Worm (Caenorhabditis elegans) whole organism, L3 larva: Measurements from ENCODE around the gene F43D2.3.
A peak's percentile ranks its signal among the peaks of the same experiment; 100 is the strongest.

ENCODE experiments used
- R02D3.7 ChIP-seq: fragments of 150-350 bp; optimal IDR thresholded peaks from 2 replicates; lab custom pipeline; 2014; ENCODE audit warnings: missing biosample characterization, missing genetic modification characterization
- aly-2 ChIP-seq: fragments of 150-350 bp; optimal IDR thresholded peaks from 2 replicates; lab custom pipeline; 2014; ENCODE audit warnings: missing biosample characterization, missing genetic modification characterization
- ama-1 ChIP-seq: fragments of 150-350 bp; optimal IDR thresholded peaks from 2 replicates; lab custom pipeline; 2018
- ceh-16 ChIP-seq: sonication (generic microtip); optimal IDR thresholded peaks from 2 replicates; lab custom pipeline; 2017; ENCODE audit warnings: missing biosample characterization, missing genetic modification characterization
- ceh-28 ChIP-seq: fragments of 150-350 bp; optimal IDR thresholded peaks from 2 replicates; lab custom pipeline; 2014; ENCODE audit warnings: missing biosample characterization, missing genetic modification reagents, missing genetic modification characterization
- ceh-82 ChIP-seq: fragments of 150-350 bp; optimal IDR thresholded peaks from 2 replicates; lab custom pipeline; 2014; ENCODE audit warnings: missing biosample characterization, missing genetic modification characterization
- ceh-9 ChIP-seq: sonication (generic microtip); optimal IDR thresholded peaks from 2 replicates; lab custom pipeline; 2018; ENCODE audit warnings: missing biosample characterization, missing genetic modification characterization
- daf-12 ChIP-seq: fragments of 150-350 bp; optimal IDR thresholded peaks from 2 replicates; lab custom pipeline; 2014; ENCODE audit warnings: missing biosample characterization, missing genetic modification reagents, missing genetic modification characterization
- egl-27 ChIP-seq: sonication (generic microtip); optimal IDR thresholded peaks from 4 replicates; lab custom pipeline; 2017; ENCODE audit warnings: missing biosample characterization, missing genetic modification reagents, missing genetic modification characterization
- elt-1 ChIP-seq: fragments of 150-350 bp; optimal IDR thresholded peaks from 2 replicates; lab custom pipeline; 2014; ENCODE audit warnings: missing biosample characterization, missing genetic modification characterization
- elt-2 ChIP-seq: sonication (generic microtip); optimal IDR thresholded peaks from 2 replicates; lab custom pipeline; 2016; ENCODE audit warnings: missing genetic modification reagents, mild to moderate bottlenecking, missing genetic modification characterization, missing compliant biosample characterization
- elt-3 ChIP-seq, 3 experiments: fragments of 150-350 bp in 1 of 3; sonication (generic microtip) in 2 of 3; optimal IDR thresholded peaks; 2 replicates in 2 of 3; 4 replicates in 1 of 3; lab custom pipeline; 2014 to 2017; ENCODE audit warnings: missing biosample characterization in 3 of 3, missing genetic modification characterization in 3 of 3
- eor-1 ChIP-seq, 2 experiments: fragments of 150-350 bp; optimal IDR thresholded peaks; 2 replicates each; lab custom pipeline; 2014 to 2018; ENCODE audit warnings: missing biosample characterization in 2 of 2, missing genetic modification characterization in 2 of 2
- fkh-10 ChIP-seq: sonication (generic microtip); optimal IDR thresholded peaks from 2 replicates; lab custom pipeline; 2017; ENCODE audit warnings: missing biosample characterization, missing genetic modification reagents, missing genetic modification characterization
- fkh-2 ChIP-seq: fragments of 150-350 bp; optimal IDR thresholded peaks from 2 replicates; lab custom pipeline; 2014; ENCODE audit warnings: missing biosample characterization, missing genetic modification reagents, missing genetic modification characterization
- hmg-11 ChIP-seq: sonication (generic microtip); optimal IDR thresholded peaks from 2 replicates; lab custom pipeline; 2016; ENCODE audit warnings: missing genetic modification characterization, missing compliant biosample characterization
- jun-1 ChIP-seq: fragments of 150-350 bp; optimal IDR thresholded peaks from 2 replicates; lab custom pipeline; 2014; ENCODE audit warnings: missing biosample characterization, missing genetic modification reagents, missing genetic modification characterization
- lsy-12 ChIP-seq: sonication (generic microtip); optimal IDR thresholded peaks from 2 replicates; lab custom pipeline; 2016; ENCODE audit warnings: mild to moderate bottlenecking, missing genetic modification characterization, missing compliant biosample characterization
- mdl-1 ChIP-seq: fragments of 150-350 bp; optimal IDR thresholded peaks from 2 replicates; lab custom pipeline; 2014; ENCODE audit warnings: missing biosample characterization, missing genetic modification characterization
- mml-1 ChIP-seq: fragments of 150-350 bp; sonication (generic microtip); optimal IDR thresholded peaks from 3 replicates; lab custom pipeline; 2014; ENCODE audit warnings: missing biosample characterization, missing genetic modification characterization
- nfya-1 ChIP-seq: sonication (generic microtip); optimal IDR thresholded peaks from 2 replicates; lab custom pipeline; 2017; ENCODE audit warnings: missing genetic modification characterization, mild to moderate bottlenecking, missing compliant biosample characterization, antibody characterized with exemption, moderate library complexity; ENCODE audit not compliant: insufficient read depth
- nhr-11 ChIP-seq: fragments of 150-350 bp; optimal IDR thresholded peaks from 2 replicates; lab custom pipeline; 2014; ENCODE audit warnings: missing biosample characterization, missing genetic modification characterization
- nhr-23 ChIP-seq: fragments of 150-350 bp; optimal IDR thresholded peaks from 2 replicates; lab custom pipeline; 2014; ENCODE audit warnings: missing biosample characterization, missing genetic modification reagents, missing genetic modification characterization
- nhr-25 ChIP-seq: sonication (generic microtip); optimal IDR thresholded peaks from 2 replicates; lab custom pipeline; 2017; ENCODE audit warnings: missing biosample characterization, missing genetic modification characterization
- nhr-28 ChIP-seq: fragments of 150-350 bp; optimal IDR thresholded peaks from 2 replicates; lab custom pipeline; 2014; ENCODE audit warnings: missing biosample characterization, missing genetic modification characterization
- nhr-43 ChIP-seq: sonication (generic microtip); optimal IDR thresholded peaks from 2 replicates; lab custom pipeline; 2016; ENCODE audit warnings: mild to moderate bottlenecking, missing genetic modification characterization, missing compliant biosample characterization; ENCODE audit not compliant: poor library complexity, severe bottlenecking
- nhr-67 ChIP-seq: fragments of 150-350 bp; optimal IDR thresholded peaks from 2 replicates; lab custom pipeline; 2014; ENCODE audit warnings: missing biosample characterization, missing genetic modification characterization
- nhr-76 ChIP-seq: fragments of 150-350 bp; sonication (generic microtip); optimal IDR thresholded peaks from 5 replicates; lab custom pipeline; 2014; ENCODE audit warnings: missing biosample characterization, missing genetic modification characterization
- pqm-1 ChIP-seq: fragments of 150-350 bp; optimal IDR thresholded peaks from 2 replicates; lab custom pipeline; 2017; ENCODE audit warnings: missing biosample characterization, missing genetic modification characterization, inconsistent platforms
- skn-1 ChIP-seq: fragments of 150-350 bp; optimal IDR thresholded peaks from 2 replicates; lab custom pipeline; 2014; ENCODE audit warnings: missing biosample characterization, missing genetic modification characterization
- tbx-2 ChIP-seq: sonication (generic microtip); optimal IDR thresholded peaks from 2 replicates; lab custom pipeline; 2016; ENCODE audit warnings: mild to moderate bottlenecking, missing genetic modification characterization, missing compliant biosample characterization
- unc-62 ChIP-seq: fragments of 150-350 bp; sonication (generic microtip); optimal IDR thresholded peaks from 4 replicates; lab custom pipeline; 2014; ENCODE audit warnings: missing biosample characterization, missing genetic modification reagents, missing genetic modification characterization
- ztf-4 ChIP-seq: fragments of 150-350 bp; optimal IDR thresholded peaks from 2 replicates; lab custom pipeline; 2014; ENCODE audit warnings: missing biosample characterization, missing genetic modification characterization

F43D2.3 gene

ce11 chrV:14655689-14656088 is 24.0 kb downstream of the F43D2.3 start:
- TF ChIP-seq jun-1 (tag; lab: Kevin White, UChicago) = no peak
- no peak for TF ChIP-seq skn-1 (tag; lab: Kevin White, UChicago)
- TF ChIP-seq nhr-11 = no peak
- TF ChIP-seq fkh-2 (tag; lab: Kevin White, UChicago) = no peak
- no peak for TF ChIP-seq unc-62 (GFP tag; lab: Kevin White, UChicago)
- TF ChIP-seq ceh-82 = no peak
- TF ChIP-seq elt-2 (tag; lab: Kevin White, UChicago) = no peak
- no peak for TF ChIP-seq nfya-1 (tag; lab: Kevin White, UChicago)
- TF ChIP-seq nhr-28 = no peak
- no peak for TF ChIP-seq ceh-16 (tag; lab: Kevin White, UChicago)
- TF ChIP-seq elt-1 (tag; lab: Kevin White, UChicago) = no peak
- TF ChIP-seq nhr-23 (tag; lab: Kevin White, UChicago) = no peak
- no peak for TF ChIP-seq pqm-1 (tag; lab: Kevin White, UChicago)
- TF ChIP-seq ceh-28 = no peak
- no peak for TF ChIP-seq hmg-11
- TF ChIP-seq ceh-9 (tag; lab: Kevin White, UChicago) = no peak

- TF ChIP-seq mdl-1 (tag; lab: Kevin White, UChicago) (no peak), fkh-2 (tag; lab: Kevin White, UChicago) (no peak), eor-1 (tag; optimal IDR thresholded peaks at IDR 0.05; lab: Kevin White, UChicago) (no peak), R02D3.7 (tag; lab: Kevin White, UChicago) (no peak), aly-2 (tag; lab: Kevin White, UChicago) (no peak), ama-1 (lab: Kevin White, UChicago) (no peak)
Observed at ce11 chrV:14656970-14657369, 25.3 kb downstream of the F43D2.3 start.

- TF ChIP-seq nhr-25 (tag; lab: Kevin White, UChicago) (peak; percentile 37), elt-3 (tag; optimal IDR thresholded peaks at IDR 0.05; lab: Kevin White, UChicago) (peak in 2 of 3 experiments; percentile 54 to 63), nhr-23 (tag; lab: Kevin White, UChicago) (peak; percentile 16), jun-1 (tag; lab: Kevin White, UChicago) (no peak)
Observed at ce11 chrV:14658131-14658530, 26.4 kb downstream of the F43D2.3 start, which contains the start of gene slc-25A29. slc-25A29 (minus strand) TSS chrV:14658175.

ce11 chrV:14659595-14659994 is 27.9 kb downstream of the F43D2.3 start:
- TF ChIP-seq hmg-11 = no peak
- no peak for TF ChIP-seq fkh-2 (tag; lab: Kevin White, UChicago)
- TF ChIP-seq fkh-10 (GFP tag; lab: Kevin White, UChicago) = no peak
- no peak for TF ChIP-seq tbx-2
- TF ChIP-seq nhr-76 = no peak
- TF ChIP-seq, all 47 proteins: peak for 0

- peak in 1 of 3 experiments; percentile 35 for TF ChIP-seq elt-3 (tag; optimal IDR thresholded peaks at IDR 0.05; lab: Kevin White, UChicago)
- peak; percentile 74 for TF ChIP-seq nhr-23 (tag; lab: Kevin White, UChicago)
- TF ChIP-seq nhr-43 (tag; lab: Kevin White, UChicago) = peak; percentile 90
- TF ChIP-seq nhr-25 (tag; lab: Kevin White, UChicago) = peak; percentile 82
- TF ChIP-seq nhr-28 = no peak
- TF ChIP-seq eor-1 (tag; optimal IDR thresholded peaks at IDR 0.05; lab: Kevin White, UChicago) = no peak
- TF ChIP-seq lsy-12 (tag; lab: Kevin White, UChicago) = peak; percentile 25
- TF ChIP-seq R02D3.7 (tag; lab: Kevin White, UChicago) = peak; percentile 24
- TF ChIP-seq nfya-1 (tag; lab: Kevin White, UChicago) = peak; percentile 20
- peak; percentile 70 for TF ChIP-seq mdl-1 (tag; lab: Kevin White, UChicago)
Observed at ce11 chrV:14660608-14661355, 29.1 kb downstream of the F43D2.3 start, which contains the start of gene srh-17. srh-17 (plus strand) TSS chrV:14661305.

ce11 chrV:14663006-14663405 is 31.3 kb downstream of the F43D2.3 start, which contains the start of gene C47E8.9:
C47E8.9 (plus strand) TSS chrV:14663306.
- TF ChIP-seq mdl-1 (tag; lab: Kevin White, UChicago) (no peak), mml-1 (tag; lab: Kevin White, UChicago) (no peak), elt-2 (tag; lab: Kevin White, UChicago) (no peak), aly-2 (tag; lab: Kevin White, UChicago) (no peak), egl-27 (tag; lab: Kevin White, UChicago) (no peak), pqm-1 (tag; lab: Kevin White, UChicago) (no peak), ceh-28 (no peak), nhr-67 (tag; lab: Kevin White, UChicago) (no peak), daf-12 (tag; lab: Kevin White, UChicago) (no peak), ama-1 (lab: Kevin White, UChicago) (no peak), ceh-9 (tag; lab: Kevin White, UChicago) (no peak), ztf-4 (tag; lab: Kevin White, UChicago) (no peak)
